Fruit fly (Drosophila melanogaster): Measurements from ENCODE around the gene AdipoR.

Gene AdipoR

dm6 chr3R:22596450-22596849 is 48.8 kb upstream of the AdipoR start (continued):
- TF ChIP-seq CG6272 (GFP tag; IDR thresholded peaks at IDR 0.05) (no peak), crol (GFP tag; IDR thresholded peaks at IDR 0.05) (no peak), CG8359 (GFP tag; optimal IDR thresholded peaks at IDR 0.05; ENCODE audit: borderline replicate concordance) (peak; percentile 27), h (optimal IDR thresholded peaks at IDR 0.05) (no peak), CG4707 (GFP tag; optimal IDR thresholded peaks at IDR 0.05) (peak; percentile 40), D19B (GFP tag; optimal IDR thresholded peaks at IDR 0.05) (no peak), CG9817 (tag; optimal IDR thresholded peaks at IDR 0.05) (peak; percentile 7), CG1832 (GFP tag; optimal IDR thresholded peaks at IDR 0.05) (no peak), pita (GFP tag; optimal IDR thresholded peaks at IDR 0.05) (no peak), amos (GFP tag; IDR thresholded peaks at IDR 0.05; ENCODE audit: partially characterized antibody) (no peak), hbn (GFP tag; IDR thresholded peaks at IDR 0.05; ENCODE audit: partially characterized antibody) (no peak), pros (GFP tag; optimal IDR thresholded peaks at IDR 0.05) (no peak), Taf1 (GFP tag; IDR thresholded peaks at IDR 0.05) (no peak), D (optimal IDR thresholded peaks at IDR 0.05) (no peak), D (GFP tag; optimal IDR thresholded peaks at IDR 0.05) (peak; percentile 1), Oli (tag; optimal IDR thresholded peaks at IDR 0.05) (no peak), NfI (GFP tag; optimal IDR thresholded peaks at IDR 0.05) (peak; percentile 11), chn (GFP tag; optimal IDR thresholded peaks at IDR 0.05) (no peak), CG6254 (GFP tag; optimal IDR thresholded peaks at IDR 0.05) (peak; percentile 26), ewg (GFP tag; optimal IDR thresholded peaks at IDR 0.05) (peak; percentile 21), CG12659 (GFP tag; optimal IDR thresholded peaks at IDR 0.05) (peak; percentile 19), CG10565 (GFP tag; optimal IDR thresholded peaks at IDR 0.05) (no peak), grn (GFP tag; optimal IDR thresholded peaks at IDR 0.05) (peak; percentile 38), rib (GFP tag; IDR thresholded peaks at IDR 0.05) (no peak), grau (tag; optimal IDR thresholded peaks at IDR 0.05) (no peak), Opbp (GFP tag; IDR thresholded peaks at IDR 0.05; ENCODE audit: partially characterized antibody) (no peak), ap (GFP tag; IDR thresholded peaks at IDR 0.05) (no peak), PHDP (tag; optimal IDR thresholded peaks at IDR 0.05) (peak; percentile 32), nerfin-2 (GFP tag; IDR thresholded peaks at IDR 0.05; ENCODE audit: partially characterized antibody) (no peak), sob (GFP tag; IDR thresholded peaks at IDR 0.05) (peak; percentile 64; the same call in 1 of the 2 replicates), Dref (GFP tag; IDR thresholded peaks at IDR 0.05) (no peak), NFAT (GFP tag; IDR thresholded peaks at IDR 0.05) (no peak), Ptx1 (GFP tag; IDR thresholded peaks at IDR 0.05) (no peak; the same call in 1 of the 2 replicates), jigr1 (GFP tag; IDR thresholded peaks at IDR 0.05) (no peak), CrebB (tag; optimal IDR thresholded peaks at IDR 0.05) (peak; percentile 12), CG11085 (GFP tag; IDR thresholded peaks at IDR 0.05) (no peak), CG3407 (GFP tag; optimal IDR thresholded peaks at IDR 0.05) (peak; percentile 66), org-1 (GFP tag; optimal IDR thresholded peaks at IDR 0.05) (peak; percentile 40), CG7963 (GFP tag; IDR thresholded peaks at IDR 0.05; ENCODE audit: partially characterized antibody) (no peak), Blimp-1 (GFP tag; optimal IDR thresholded peaks at IDR 0.05) (peak; percentile 39), fu2 (GFP tag; optimal IDR thresholded peaks at IDR 0.05) (no peak), pnt (GFP tag; optimal IDR thresholded peaks at IDR 0.05) (peak; percentile 30), fd102C (GFP tag; optimal IDR thresholded peaks at IDR 0.05) (no peak), CG9727 (GFP tag; optimal IDR thresholded peaks at IDR 0.05) (peak; percentile 65), CkIIα-i1 (GFP tag; IDR thresholded peaks at IDR 0.05) (no peak), vfl (GFP tag; optimal IDR thresholded peaks at IDR 0.05) (no peak), ab (GFP tag; optimal IDR thresholded peaks at IDR 0.05) (no peak), MBD-R2 (GFP tag; IDR thresholded peaks at IDR 0.05) (no peak), Vsx1 (GFP tag; optimal IDR thresholded peaks at IDR 0.05) (peak; percentile 77), Dbx (GFP tag; IDR thresholded peaks at IDR 0.05) (peak; percentile 42; the same call in 2 of the 3 replicates), jing (GFP tag; optimal IDR thresholded peaks at IDR 0.05) (no peak), Ets97D (GFP tag; optimal IDR thresholded peaks at IDR 0.05) (no peak)
